Worm (Caenorhabditis elegans) whole organism, late embryonic: ENCODE measurements around the gene old-1.

ENCODE experiments used
- K02D7.2 ChIP-seq: sonication (generic microtip); optimal IDR thresholded peaks from 2 replicates; lab custom pipeline; 2017; ENCODE audit warnings: mild to moderate bottlenecking, missing genetic modification characterization, missing compliant biosample characterization
- ceh-2 ChIP-seq: sonication (generic microtip); optimal IDR thresholded peaks from 2 replicates; lab custom pipeline; 2016; ENCODE audit warnings: missing genotype, missing genetic modification characterization, missing compliant biosample characterization
- ceh-24 ChIP-seq: sonication (generic microtip); optimal IDR thresholded peaks from 2 replicates; lab custom pipeline; 2016; ENCODE audit warnings: mild to moderate bottlenecking, missing genetic modification characterization, missing compliant biosample characterization
- dmd-4 ChIP-seq: sonication (generic microtip); optimal IDR thresholded peaks from 2 replicates; lab custom pipeline; 2016; ENCODE audit warnings: borderline replicate concordance, missing genetic modification characterization, missing compliant biosample characterization
- fkh-10 ChIP-seq: fragments of 150-350 bp; optimal IDR thresholded peaks from 2 replicates; lab custom pipeline; 2014; ENCODE audit warnings: missing biosample characterization, missing genetic modification reagents, missing genetic modification characterization
- hlh-6 ChIP-seq: sonication (generic microtip); optimal IDR thresholded peaks from 2 replicates; lab custom pipeline; 2016; ENCODE audit warnings: missing genotype, missing genetic modification characterization, missing compliant biosample characterization
- nhr-11 ChIP-seq: fragments of 150-350 bp; optimal IDR thresholded peaks from 2 replicates; lab custom pipeline; 2014; ENCODE audit warnings: missing biosample characterization, missing genetic modification characterization
- pat-9 ChIP-seq: fragments of 200-800 bp; sonication (Bioruptor generic); optimal IDR thresholded peaks from 2 replicates; lab custom pipeline; 2018; ENCODE audit warnings: mild to moderate bottlenecking, missing genetic modification characterization, moderate library complexity, missing compliant biosample characterization
- pha-4 ChIP-seq: fragments of 150-350 bp; optimal IDR thresholded peaks from 2 replicates; lab custom pipeline; 2018; ENCODE audit warnings: missing biosample characterization, missing genetic modification reagents, missing genetic modification characterization
- unc-55 ChIP-seq: sonication (generic microtip); optimal IDR thresholded peaks from 2 replicates; lab custom pipeline; 2017; ENCODE audit warnings: missing biosample characterization, missing genetic modification reagents, missing genetic modification characterization

- TF ChIP-seq unc-55, result no peak
- no peak for TF ChIP-seq dmd-4 (tag; lab: Kevin White, UChicago)
- TF ChIP-seq hlh-6 (tag; lab: Kevin White, UChicago), result no peak
- TF ChIP-seq ceh-24 (tag; lab: Kevin White, UChicago), result no peak
- TF ChIP-seq ceh-2 (tag; lab: Kevin White, UChicago), result no peak
- peak; percentile 21 for TF ChIP-seq nhr-11 (tag; lab: Kevin White, UChicago)
- TF ChIP-seq pat-9 (tag; lab: Kevin White, UChicago), result no peak
- TF ChIP-seq fkh-10 (GFP tag; lab: Kevin White, UChicago), result no peak
- TF ChIP-seq K02D7.2 (tag; lab: Kevin White, UChicago), result no peak
- TF ChIP-seq pha-4, result no peak
These were observed 34.7 kb downstream of the old-1 start, which contains the start of gene ZK938.3 for ce11 chrII:9833855-9834254.
